Worm (Caenorhabditis elegans): ENCODE results near the gene col-167.
A peak's percentile ranks its signal among the peaks of the same experiment; 100 is the strongest.

- TF ChIP-seq nhr-25 (tag; optimal IDR thresholded peaks at IDR 0.05) (peak; percentile 77), fkh-10 (GFP tag; optimal IDR thresholded peaks at IDR 0.05) (no peak), fos-1 (tag; optimal IDR thresholded peaks at IDR 0.05) (no peak), nhr-23 (tag; optimal IDR thresholded peaks at IDR 0.05) (peak; percentile 1), aly-2 (tag; optimal IDR thresholded peaks at IDR 0.05) (no peak), ceh-82 (tag; optimal IDR thresholded peaks at IDR 0.05) (no peak)
These were observed at the start of gene col-167 for ce11 chrX:6323129-6323528.
